Fruit fly (Drosophila melanogaster) whole organism, embryonic: ENCODE data around the gene GstT4.

ENCODE experiments used
- Abd-B ChIP-seq: fragments of 200-800 bp; sonication (Bioruptor generic); optimal IDR thresholded peaks from 2 replicates; lab custom pipeline; 2018; ENCODE audit warnings: missing biosample characterization, mild to moderate bottlenecking, missing genetic modification characterization, moderate library complexity
- Adf1 ChIP-seq: fragments of 200-800 bp; sonication (Bioruptor generic); IDR thresholded peaks from 2 replicates; pipeline ENCODE4 v1.3.6; 2022; ENCODE audit warnings: missing biosample characterization, missing genetic modification characterization
- Bgb ChIP-seq: fragments of 200-800 bp; sonication (Bioruptor generic); IDR thresholded peaks from 2 replicates; pipeline ENCODE4 v1.3.6; 2022; ENCODE audit warnings: missing biosample characterization, missing genetic modification characterization; ENCODE audit not compliant: partially characterized antibody
- Blimp-1 ChIP-seq: fragments of 200-800 bp; sonication (Bioruptor generic); optimal IDR thresholded peaks from 3 replicates; lab custom pipeline; 2018; ENCODE audit warnings: missing biosample characterization, missing genetic modification characterization, mild to moderate bottlenecking, moderate library complexity, missing genetic modification reagents
- C15 ChIP-seq: fragments of 200-800 bp; sonication (Bioruptor generic); IDR thresholded peaks from 3 replicates; pipeline ENCODE4 v1.3.6; 2022; ENCODE audit warnings: missing biosample characterization, missing genetic modification characterization
- CG11093 ChIP-seq: fragments of 200-800 bp; sonication (Bioruptor generic); IDR thresholded peaks from 3 replicates; pipeline ENCODE4 v1.3.6; 2022; ENCODE audit warnings: missing biosample characterization, missing genetic modification characterization
- CG11504 ChIP-seq: fragments of 200-800 bp; sonication (Bioruptor generic); optimal IDR thresholded peaks from 3 replicates; lab custom pipeline; 2019; ENCODE audit warnings: missing biosample characterization, mild to moderate bottlenecking, missing genetic modification characterization, moderate library complexity
- CG12219 ChIP-seq: fragments of 200-800 bp; sonication (Bioruptor generic); optimal IDR thresholded peaks from 3 replicates; lab custom pipeline; 2018; ENCODE audit warnings: missing biosample characterization, mild to moderate bottlenecking, missing genetic modification characterization
- CG12744 ChIP-seq: fragments of 200-800 bp; sonication (Bioruptor generic); optimal IDR thresholded peaks from 2 replicates; lab custom pipeline; 2016; ENCODE audit warnings: missing biosample characterization, missing genetic modification characterization
- CG14710 ChIP-seq: fragments of 200-800 bp; sonication (Bioruptor generic); optimal IDR thresholded peaks from 3 replicates; lab custom pipeline; 2019; ENCODE audit warnings: missing biosample characterization, mild to moderate bottlenecking, missing genetic modification characterization, moderate library complexity
- CG15601 ChIP-seq: fragments of 200-800 bp; sonication (Bioruptor generic); optimal IDR thresholded peaks from 3 replicates; lab custom pipeline; 2019; ENCODE audit warnings: missing biosample characterization, mild to moderate bottlenecking, missing genetic modification characterization, moderate library complexity
- CG1647 ChIP-seq: fragments of 200-800 bp; sonication (Bioruptor generic); optimal IDR thresholded peaks from 3 replicates; lab custom pipeline; 2016; ENCODE audit warnings: missing biosample characterization, missing genetic modification characterization
- CG17328 ChIP-seq: fragments of 200-800 bp; sonication (Bioruptor generic); IDR thresholded peaks from 2 replicates; pipeline ENCODE4 v1.3.6; 2022; ENCODE audit warnings: missing biosample characterization, missing genetic modification characterization
- CG18599 ChIP-seq: fragments of 200-800 bp; sonication (Bioruptor generic); optimal IDR thresholded peaks from 3 replicates; lab custom pipeline; 2017; ENCODE audit warnings: missing biosample characterization, missing genetic modification characterization, mild to moderate bottlenecking, moderate library complexity, missing genetic modification reagents
- CG8359 ChIP-seq: fragments of 200-800 bp; sonication (Bioruptor generic); optimal IDR thresholded peaks from 2 replicates; lab custom pipeline; 2017; ENCODE audit warnings: missing biosample characterization, mild to moderate bottlenecking, missing genetic modification characterization, borderline replicate concordance
- Chrac-16 ChIP-seq: fragments of 200-800 bp; sonication (Bioruptor generic); optimal IDR thresholded peaks from 3 replicates; lab custom pipeline; 2016; ENCODE audit warnings: missing biosample characterization, missing genetic modification characterization
- Dfd ChIP-seq, 2 experiments: fragments of >200 bp; optimal IDR thresholded peaks; 2 replicates each; lab custom pipeline; 2017; ENCODE audit warnings: missing biosample characterization in 2 of 2, missing genetic modification characterization in 2 of 2
- Doc2 ChIP-seq: fragments of 200-800 bp; sonication (Bioruptor generic); IDR thresholded peaks from 2 replicates; pipeline ENCODE4 v1.3.6; 2022; ENCODE audit warnings: missing biosample characterization, missing genetic modification characterization
- Dp ChIP-seq: fragments of 200-800 bp; sonication (Bioruptor generic); optimal IDR thresholded peaks from 2 replicates; lab custom pipeline; 2018; ENCODE audit warnings: missing biosample characterization, mild to moderate bottlenecking, missing genetic modification characterization, moderate library complexity
- Dref ChIP-seq: fragments of 200-800 bp; sonication (Bioruptor generic); IDR thresholded peaks from 2 replicates; pipeline ENCODE4 v1.3.6; 2022; ENCODE audit warnings: missing biosample characterization, missing genetic modification characterization
- Gug ChIP-seq: fragments of 200-800 bp; sonication (Bioruptor generic); IDR thresholded peaks from 4 replicates; pipeline ENCODE4 v1.3.6; 2022; ENCODE audit warnings: missing biosample characterization, missing genetic modification characterization
- H15 ChIP-seq: fragments of 200-800 bp; sonication (Bioruptor generic); IDR thresholded peaks from 3 replicates; pipeline ENCODE4 v1.3.6; 2022; ENCODE audit warnings: missing biosample characterization, missing genetic modification characterization
- H2.0 ChIP-seq: fragments of 200-800 bp; sonication (Bioruptor generic); IDR thresholded peaks from 2 replicates; pipeline ENCODE4 v1.3.6; 2022; ENCODE audit warnings: missing biosample characterization, missing genetic modification characterization
- HLH3B ChIP-seq: fragments of 200-800 bp; sonication (Bioruptor generic); IDR thresholded peaks from 2 replicates; pipeline ENCODE4 v1.3.6; 2022; ENCODE audit warnings: missing biosample characterization, missing genetic modification characterization
- HmgD ChIP-seq: fragments of 200-800 bp; sonication (Bioruptor generic); optimal IDR thresholded peaks from 3 replicates; lab custom pipeline; 2016; ENCODE audit warnings: missing biosample characterization, missing genetic modification characterization
- NC2β ChIP-seq: fragments of 200-800 bp; sonication (Bioruptor generic); optimal IDR thresholded peaks from 2 replicates; lab custom pipeline; 2016; ENCODE audit warnings: missing biosample characterization, missing genetic modification characterization
- Nf-YA ChIP-seq: fragments of 200-800 bp; sonication (Bioruptor generic); IDR thresholded peaks from 2 replicates; pipeline ENCODE4 v1.3.6; 2022; ENCODE audit warnings: missing biosample characterization, missing genetic modification characterization
- Ravus ChIP-seq: fragments of 200-800 bp; sonication (Bioruptor generic); IDR thresholded peaks from 2 replicates; pipeline ENCODE4 v1.3.6; 2022; ENCODE audit warnings: missing biosample characterization, missing genetic modification characterization
- Sox100B ChIP-seq: fragments of 200-800 bp; sonication (Bioruptor generic); optimal IDR thresholded peaks from 3 replicates; lab custom pipeline; 2018; ENCODE audit warnings: missing biosample characterization, mild to moderate bottlenecking, missing genetic modification characterization
- Stat92E ChIP-seq, 3 experiments: fragments of >200 bp in 2 of 3; fragments of 200-800 bp in 1 of 3; sonication (Bioruptor generic) in 1 of 3; optimal IDR thresholded peaks; 2 replicates each; lab custom pipeline; 2017 to 2019; ENCODE audit warnings: missing biosample characterization in 3 of 3, missing genetic modification characterization in 3 of 3, mild to moderate bottlenecking in 1 of 3, moderate library complexity in 1 of 3
- Tbp ChIP-seq: fragments of >200 bp; optimal IDR thresholded peaks from 2 replicates; lab custom pipeline; 2018; ENCODE audit warnings: missing biosample characterization, missing genetic modification characterization
- aop ChIP-seq: fragments of 200-800 bp; sonication (Bioruptor generic); IDR thresholded peaks from 2 replicates; pipeline ENCODE4 v1.3.6; 2022; ENCODE audit warnings: missing biosample characterization, missing genetic modification characterization
- bowl ChIP-seq: fragments of 200-800 bp; sonication (Bioruptor generic); IDR thresholded peaks from 2 replicates; pipeline ENCODE4 v1.3.6; 2022; ENCODE audit warnings: missing biosample characterization, missing genetic modification characterization
- ewg ChIP-seq: fragments of 200-800 bp; sonication (Bioruptor generic); optimal IDR thresholded peaks from 3 replicates; lab custom pipeline; 2017; ENCODE audit warnings: mild to moderate bottlenecking, missing biosample characterization, missing genetic modification reagents, missing genetic modification characterization
- exex ChIP-seq: fragments of 200-800 bp; sonication (Bioruptor generic); optimal IDR thresholded peaks from 4 replicates; lab custom pipeline; 2018; ENCODE audit warnings: missing biosample characterization, mild to moderate bottlenecking, missing genetic modification characterization, moderate library complexity
- gfzf ChIP-seq: fragments of 200-800 bp; sonication (Bioruptor generic); optimal IDR thresholded peaks from 2 replicates; lab custom pipeline; 2016; ENCODE audit warnings: missing biosample characterization, mild to moderate bottlenecking, missing genetic modification characterization, moderate library complexity
- gsb-n ChIP-seq: fragments of 200-800 bp; sonication (Bioruptor generic); optimal IDR thresholded peaks from 3 replicates; lab custom pipeline; 2018; ENCODE audit warnings: missing biosample characterization, mild to moderate bottlenecking, missing genetic modification characterization
- gt ChIP-seq: fragments of 200-800 bp; sonication (Bioruptor generic); IDR thresholded peaks from 2 replicates; pipeline ENCODE4 v1.3.6; 2022; ENCODE audit warnings: missing biosample characterization, missing genetic modification characterization
- h ChIP-seq: fragments of >200 bp; optimal IDR thresholded peaks from 2 replicates; lab custom pipeline; 2017
- jumu ChIP-seq: fragments of 200-800 bp; sonication (Bioruptor generic); optimal IDR thresholded peaks from 3 replicates; lab custom pipeline; 2016; ENCODE audit warnings: missing biosample characterization, missing genetic modification characterization
- ken ChIP-seq: fragments of 200-800 bp; sonication (Bioruptor generic); IDR thresholded peaks from 3 replicates; pipeline ENCODE4 v1.3.6; 2022; ENCODE audit warnings: missing biosample characterization, missing genetic modification characterization
- lola ChIP-seq, 3 experiments: fragments of >200 bp in 2 of 3; fragments of 200-800 bp in 1 of 3; sonication (Bioruptor generic) in 1 of 3; optimal IDR thresholded peaks; 2 replicates each; lab custom pipeline; 2017 to 2019; ENCODE audit warnings: missing biosample characterization in 3 of 3, missing genetic modification characterization in 3 of 3, mild to moderate bottlenecking in 1 of 3, moderate library complexity in 1 of 3
- p53 ChIP-seq: fragments of 200-800 bp; sonication (Bioruptor generic); optimal IDR thresholded peaks from 2 replicates; lab custom pipeline; 2016; ENCODE audit warnings: missing biosample characterization, missing genetic modification characterization
- prd ChIP-seq, 3 experiments: fragments of >200 bp in 2 of 3; fragments of 200-800 bp in 1 of 3; sonication (Bioruptor generic) in 1 of 3; optimal IDR thresholded peaks in 2 of 3; IDR thresholded peaks in 1 of 3; 2 replicates in 2 of 3; 3 replicates in 1 of 3; pipeline versions ENCODE4 v1.3.6 to Lab custom; 2017 to 2022; ENCODE audit warnings: missing biosample characterization in 1 of 3, missing genetic modification characterization in 1 of 3
- pzg ChIP-seq: fragments of 200-800 bp; sonication (Bioruptor generic); optimal IDR thresholded peaks from 3 replicates; lab custom pipeline; 2018; ENCODE audit warnings: missing biosample characterization, mild to moderate bottlenecking, missing genetic modification characterization, moderate library complexity
- run ChIP-seq: fragments of 200-800 bp; sonication (Bioruptor generic); optimal IDR thresholded peaks from 3 replicates; lab custom pipeline; 2018; ENCODE audit warnings: missing biosample characterization, mild to moderate bottlenecking, missing genetic modification characterization
- slbo ChIP-seq: fragments of 200-800 bp; sonication (Bioruptor generic); IDR thresholded peaks from 2 replicates; pipeline ENCODE4 v1.3.6; 2022; ENCODE audit warnings: missing biosample characterization, missing genetic modification characterization
- sqz ChIP-seq: fragments of 200-800 bp; sonication (Bioruptor generic); optimal IDR thresholded peaks from 3 replicates; lab custom pipeline; 2018; ENCODE audit warnings: missing biosample characterization, mild to moderate bottlenecking, missing genetic modification characterization
- stc ChIP-seq: fragments of 200-800 bp; sonication (Bioruptor generic); IDR thresholded peaks from 2 replicates; pipeline ENCODE4 v1.3.6; 2022; ENCODE audit warnings: missing biosample characterization, missing genetic modification characterization
- stwl ChIP-seq: fragments of 200-800 bp; sonication (Bioruptor generic); optimal IDR thresholded peaks from 3 replicates; lab custom pipeline; 2018; ENCODE audit warnings: missing biosample characterization, mild to moderate bottlenecking, missing genetic modification characterization, moderate library complexity
- zen ChIP-seq: fragments of 200-800 bp; sonication (Bioruptor generic); optimal IDR thresholded peaks from 3 replicates; lab custom pipeline; 2018; ENCODE audit warnings: missing biosample characterization, mild to moderate bottlenecking, missing genetic modification characterization, moderate library complexity

The GstT4 gene

DNA sequence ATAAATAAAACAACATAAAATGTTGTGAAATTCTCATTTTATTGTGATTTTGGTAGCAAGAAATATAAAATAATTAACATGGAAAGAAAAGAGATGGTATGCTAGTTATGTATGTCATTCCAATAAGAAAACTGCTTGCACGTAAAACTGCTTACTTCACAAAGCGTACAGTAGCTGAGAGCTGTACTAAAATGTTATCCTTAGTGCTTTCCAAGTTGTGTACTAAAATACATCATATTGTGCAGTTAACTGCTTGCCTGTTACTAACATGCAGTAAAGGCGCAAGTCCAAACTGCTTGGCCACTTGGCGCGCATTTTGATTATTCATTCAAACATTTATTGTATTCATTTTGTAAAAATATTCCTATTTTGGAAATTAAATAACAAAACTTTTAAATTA is 16.5 kb downstream of the GstT4 start (continued):
- TF ChIP-seq lola (GFP tag; optimal IDR thresholded peaks at IDR 0.05; lab: Kevin White, UChicago) (no peak), CG18599 (GFP tag; lab: Kevin White, UChicago) (no peak), bowl (GFP tag; lab: Robert Waterston, UW) (no peak), Gug (GFP tag; lab: Robert Waterston, UW) (no peak), p53 (GFP tag; lab: Kevin White, UChicago) (no peak), CG14710 (tag; lab: Kevin White, UChicago) (peak; percentile 24), NC2β (GFP tag; lab: Kevin White, UChicago) (no peak), ken (GFP tag; lab: Robert Waterston, UW) (no peak), H2.0 (no peak), CG12744 (GFP tag; lab: Kevin White, UChicago) (no peak), Tbp (no peak), prd (optimal IDR thresholded peaks at IDR 0.05; lab: Kevin White, UChicago) (no peak), prd (GFP tag; IDR thresholded peaks at IDR 0.05; lab: Robert Waterston, UW) (no peak), CG8359 (GFP tag; lab: Kevin White, UChicago) (no peak), stc (no peak), Abd-B (GFP tag; lab: Kevin White, UChicago) (peak; percentile 55), jumu (GFP tag; lab: Kevin White, UChicago) (no peak), sqz (no peak), Nf-YA (GFP tag; lab: Robert Waterston, UW) (no peak), CG1647 (no peak), Bgb (peak; percentile 17; the same call in 1 of the 2 replicates), H15 (GFP tag; lab: Robert Waterston, UW) (no peak), Dfd (GFP tag; optimal IDR thresholded peaks at IDR 0.05; lab: Kevin White, UChicago) (peak in 1 of 2 experiments; percentile 94), Blimp-1 (no peak), Chrac-16 (GFP tag; lab: Kevin White, UChicago) (no peak), CG11504 (tag; lab: Kevin White, UChicago) (no peak), CG17328 (GFP tag; lab: Robert Waterston, UW) (no peak), ewg (peak; percentile 98), gsb-n (tag; lab: Kevin White, UChicago) (no peak), zen (tag; lab: Kevin White, UChicago) (peak; percentile 45), aop (GFP tag; lab: Robert Waterston, UW) (no peak), Ravus (GFP tag; lab: Robert Waterston, UW) (no peak), pzg (GFP tag; lab: Kevin White, UChicago) (peak; percentile 29), slbo (GFP tag; lab: Robert Waterston, UW) (no peak), Dp (GFP tag; lab: Kevin White, UChicago) (peak; percentile 90), stwl (tag; lab: Kevin White, UChicago) (peak; percentile 84), run (no peak), Dref (GFP tag; lab: Robert Waterston, UW) (no peak), Stat92E (GFP tag; optimal IDR thresholded peaks at IDR 0.05; lab: Kevin White, UChicago) (peak in 1 of 3 experiments; percentile 18), exex (no peak), gt (no peak), CG15601 (tag; lab: Kevin White, UChicago) (no peak), CG11093 (GFP tag; lab: Robert Waterston, UW) (no peak), Adf1 (GFP tag; lab: Robert Waterston, UW) (no peak), gfzf (GFP tag; lab: Kevin White, UChicago) (peak; percentile 13), C15 (GFP tag; lab: Robert Waterston, UW) (no peak), Doc2 (no peak), HmgD (GFP tag; lab: Kevin White, UChicago) (peak; percentile 31), HLH3B (GFP tag; lab: Robert Waterston, UW) (no peak), CG12219 (no peak), Sox100B (GFP tag; lab: Kevin White, UChicago) (no peak), h (no peak)
